Fruit fly (Drosophila melanogaster) whole organism, embryonic: ENCODE data around the gene Hinfp.

Experiments used
- ATbp ChIP-seq: fragments of 200-800 bp; sonication (Bioruptor generic); optimal IDR thresholded peaks from 2 replicates; lab custom pipeline; 2017; ENCODE audit warnings: missing biosample characterization, mild to moderate bottlenecking, missing genetic modification characterization, missing genetic modification reagents
- CG10267 ChIP-seq: fragments of 200-800 bp; sonication (Bioruptor generic); optimal IDR thresholded peaks from 2 replicates; lab custom pipeline; 2018; ENCODE audit warnings: missing biosample characterization, mild to moderate bottlenecking, missing genetic modification characterization, moderate library complexity
- CG10321 ChIP-seq: fragments of 200-800 bp; sonication (Bioruptor generic); IDR thresholded peaks from 2 replicates; pipeline ENCODE4 v1.3.6; 2022; ENCODE audit warnings: missing biosample characterization, missing genetic modification characterization
- CG11398 ChIP-seq: fragments of 200-800 bp; sonication (Bioruptor generic); optimal IDR thresholded peaks from 2 replicates; lab custom pipeline; 2016; ENCODE audit warnings: missing biosample characterization, missing genetic modification characterization
- CG12219 ChIP-seq: fragments of 200-800 bp; sonication (Bioruptor generic); optimal IDR thresholded peaks from 3 replicates; lab custom pipeline; 2018; ENCODE audit warnings: missing biosample characterization, mild to moderate bottlenecking, missing genetic modification characterization
- CG12769 ChIP-seq: fragments of 200-800 bp; sonication (Bioruptor generic); optimal IDR thresholded peaks from 2 replicates; lab custom pipeline; 2019; ENCODE audit warnings: missing biosample characterization, mild to moderate bottlenecking, missing genetic modification characterization, moderate library complexity
- CG13775 ChIP-seq: fragments of 200-800 bp; sonication (Bioruptor generic); optimal IDR thresholded peaks from 3 replicates; lab custom pipeline; 2017; ENCODE audit warnings: missing biosample characterization, mild to moderate bottlenecking, missing genetic modification characterization
- CG17328 ChIP-seq: fragments of 200-800 bp; sonication (Bioruptor generic); IDR thresholded peaks from 2 replicates; pipeline ENCODE4 v1.3.6; 2022; ENCODE audit warnings: missing biosample characterization, missing genetic modification characterization
- CG17359 ChIP-seq: fragments of 200-800 bp; sonication (Bioruptor generic); optimal IDR thresholded peaks from 3 replicates; lab custom pipeline; 2018; ENCODE audit warnings: missing biosample characterization, mild to moderate bottlenecking, missing genetic modification characterization, moderate library complexity
- CG1832 ChIP-seq: fragments of 200-800 bp; sonication (Bioruptor generic); optimal IDR thresholded peaks from 2 replicates; lab custom pipeline; 2017; ENCODE audit warnings: missing biosample characterization, mild to moderate bottlenecking, missing genetic modification characterization, inconsistent platforms
- CG18764 ChIP-seq: fragments of 200-800 bp; sonication (Bioruptor generic); optimal IDR thresholded peaks from 3 replicates; lab custom pipeline; 2016; ENCODE audit warnings: missing biosample characterization, missing genetic modification characterization
- CG2120 ChIP-seq: fragments of 200-800 bp; sonication (Bioruptor generic); optimal IDR thresholded peaks from 3 replicates; lab custom pipeline; 2016; ENCODE audit warnings: missing biosample characterization, missing genetic modification characterization
- CG3163 ChIP-seq: fragments of 200-800 bp; sonication (Bioruptor generic); optimal IDR thresholded peaks from 3 replicates; lab custom pipeline; 2016; ENCODE audit warnings: missing biosample characterization, missing genetic modification characterization
- CG4404 ChIP-seq: fragments of 200-800 bp; sonication (Bioruptor generic); IDR thresholded peaks from 2 replicates; pipeline ENCODE4 v1.3.6; 2022; ENCODE audit warnings: missing biosample characterization, missing genetic modification characterization
- CG4707 ChIP-seq: fragments of 200-800 bp; sonication (Bioruptor generic); optimal IDR thresholded peaks from 2 replicates; lab custom pipeline; 2018; ENCODE audit warnings: missing biosample characterization, mild to moderate bottlenecking, missing genetic modification characterization, moderate library complexity
- CG6683 ChIP-seq: fragments of 200-800 bp; sonication (Bioruptor generic); optimal IDR thresholded peaks from 2 replicates; lab custom pipeline; 2017; ENCODE audit warnings: missing biosample characterization, mild to moderate bottlenecking, missing genetic modification characterization, missing genetic modification reagents
- CG6765 ChIP-seq: fragments of 200-800 bp; sonication (Bioruptor generic); optimal IDR thresholded peaks from 3 replicates; lab custom pipeline; 2017; ENCODE audit warnings: missing biosample characterization, mild to moderate bottlenecking, missing genetic modification characterization
- CG7745 ChIP-seq: fragments of 200-800 bp; sonication (Bioruptor generic); optimal IDR thresholded peaks from 2 replicates; lab custom pipeline; 2018; ENCODE audit warnings: missing biosample characterization, mild to moderate bottlenecking, missing genetic modification characterization, moderate library complexity
- CG7928 ChIP-seq: fragments of 200-800 bp; sonication (Bioruptor generic); optimal IDR thresholded peaks from 2 replicates; lab custom pipeline; 2017; ENCODE audit warnings: missing biosample characterization, mild to moderate bottlenecking, missing genetic modification characterization
- CG8924 ChIP-seq: fragments of 200-800 bp; optimal IDR thresholded peaks from 3 replicates; lab custom pipeline; 2019; ENCODE audit warnings: missing biosample characterization, mild to moderate bottlenecking, missing genetic modification characterization, moderate library complexity
- CG9727 ChIP-seq: fragments of 200-800 bp; sonication (Bioruptor generic); optimal IDR thresholded peaks from 3 replicates; lab custom pipeline; 2017; ENCODE audit warnings: missing biosample characterization, mild to moderate bottlenecking, missing genetic modification characterization
- CG9876 ChIP-seq: fragments of 200-800 bp; sonication (Bioruptor generic); optimal IDR thresholded peaks from 2 replicates; lab custom pipeline; 2016; ENCODE audit warnings: missing biosample characterization, missing genetic modification characterization
- D ChIP-seq, 2 experiments: fragments of 200-800 bp in 1 of 2; fragments of >200 bp in 1 of 2; sonication (Bioruptor generic) in 1 of 2; optimal IDR thresholded peaks; 2 replicates in 1 of 2; 3 replicates in 1 of 2; lab custom pipeline; 2017; ENCODE audit warnings: mild to moderate bottlenecking in 1 of 2, missing biosample characterization in 1 of 2, missing genetic modification characterization in 1 of 2, missing genetic modification reagents in 1 of 2
- Deaf1 ChIP-seq: fragments of 200-800 bp; optimal IDR thresholded peaks from 3 replicates; lab custom pipeline; 2019; ENCODE audit warnings: missing biosample characterization, mild to moderate bottlenecking, missing genetic modification characterization, moderate library complexity
- ERR ChIP-seq: fragments of 200-800 bp; sonication (Bioruptor generic); optimal IDR thresholded peaks from 2 replicates; lab custom pipeline; 2016; ENCODE audit warnings: missing biosample characterization, missing genetic modification characterization
- Ets65A ChIP-seq: fragments of 200-800 bp; sonication (Bioruptor generic); peaks from one replicate; lab custom pipeline; 2016; ENCODE audit warnings: missing biosample characterization, missing genetic modification characterization
- Hey ChIP-seq: fragments of 200-800 bp; sonication (Bioruptor generic); optimal IDR thresholded peaks from 3 replicates; lab custom pipeline; 2018; ENCODE audit warnings: missing biosample characterization, mild to moderate bottlenecking, missing genetic modification characterization
- Max ChIP-seq: fragments of 200-800 bp; sonication (Bioruptor generic); optimal IDR thresholded peaks from 2 replicates; lab custom pipeline; 2016; ENCODE audit warnings: missing biosample characterization, mild to moderate bottlenecking, missing genetic modification characterization
- Myb ChIP-seq: fragments of 200-800 bp; sonication (Bioruptor generic); optimal IDR thresholded peaks from 2 replicates; lab custom pipeline; 2016; ENCODE audit warnings: missing biosample characterization, missing genetic modification characterization
- Nf-YB ChIP-seq: fragments of 200-800 bp; sonication (Bioruptor generic); optimal IDR thresholded peaks from 3 replicates; lab custom pipeline; 2019; ENCODE audit warnings: missing biosample characterization, mild to moderate bottlenecking, missing genetic modification characterization, moderate library complexity
- Nf-YC ChIP-seq: fragments of 200-800 bp; optimal IDR thresholded peaks from 3 replicates; lab custom pipeline; 2019; ENCODE audit warnings: missing biosample characterization, mild to moderate bottlenecking, missing genetic modification characterization, moderate library complexity
- Oli ChIP-seq: fragments of 200-800 bp; sonication (Bioruptor generic); optimal IDR thresholded peaks from 2 replicates; lab custom pipeline; 2018; ENCODE audit warnings: missing biosample characterization, mild to moderate bottlenecking, missing genetic modification characterization, moderate library complexity
- Taf1 ChIP-seq: fragments of 200-800 bp; sonication (Bioruptor generic); IDR thresholded peaks from 2 replicates; pipeline ENCODE4 v1.3.6; 2022; ENCODE audit warnings: missing biosample characterization, missing genetic modification characterization
- abd-A ChIP-seq: fragments of 200-800 bp; sonication (Bioruptor generic); optimal IDR thresholded peaks from 3 replicates; lab custom pipeline; 2019; ENCODE audit warnings: missing biosample characterization, mild to moderate bottlenecking, missing genetic modification characterization, moderate library complexity
- br ChIP-seq: fragments of >200 bp; optimal IDR thresholded peaks from 2 replicates; lab custom pipeline; 2017
- bsh ChIP-seq, 2 experiments: fragments of 200-800 bp; sonication (Bioruptor generic); optimal IDR thresholded peaks; 2 replicates each; lab custom pipeline; 2017 to 2018; ENCODE audit warnings: mild to moderate bottlenecking in 2 of 2, missing biosample characterization in 2 of 2, missing genetic modification characterization in 2 of 2, moderate library complexity in 1 of 2
- caup ChIP-seq: fragments of 200-800 bp; sonication (Bioruptor generic); optimal IDR thresholded peaks from 3 replicates; lab custom pipeline; 2017; ENCODE audit warnings: missing biosample characterization, mild to moderate bottlenecking, missing genetic modification characterization, moderate library complexity; ENCODE audit not compliant: severe bottlenecking
- croc ChIP-seq: fragments of 200-800 bp; sonication (Bioruptor generic); conservative IDR thresholded peaks from 3 replicates; pipeline ENCODE4 v1.3.6; 2022; ENCODE audit warnings: missing biosample characterization, missing genetic modification characterization
- crol ChIP-seq: fragments of 200-800 bp; sonication (Bioruptor generic); IDR thresholded peaks from 2 replicates; pipeline ENCODE4 v1.3.6; 2022; ENCODE audit warnings: missing biosample characterization, missing genetic modification characterization
- ewg ChIP-seq: fragments of 200-800 bp; sonication (Bioruptor generic); optimal IDR thresholded peaks from 3 replicates; lab custom pipeline; 2017; ENCODE audit warnings: mild to moderate bottlenecking, missing biosample characterization, missing genetic modification reagents, missing genetic modification characterization
- gfzf ChIP-seq: fragments of 200-800 bp; sonication (Bioruptor generic); optimal IDR thresholded peaks from 2 replicates; lab custom pipeline; 2016; ENCODE audit warnings: missing biosample characterization, mild to moderate bottlenecking, missing genetic modification characterization, moderate library complexity
- gsb-n ChIP-seq: fragments of 200-800 bp; sonication (Bioruptor generic); optimal IDR thresholded peaks from 3 replicates; lab custom pipeline; 2018; ENCODE audit warnings: missing biosample characterization, mild to moderate bottlenecking, missing genetic modification characterization
- gt ChIP-seq: fragments of 200-800 bp; sonication (Bioruptor generic); IDR thresholded peaks from 2 replicates; pipeline ENCODE4 v1.3.6; 2022; ENCODE audit warnings: missing biosample characterization, missing genetic modification characterization
- kah ChIP-seq: fragments of 200-800 bp; sonication (Bioruptor generic); optimal IDR thresholded peaks from 2 replicates; lab custom pipeline; 2018; ENCODE audit warnings: missing biosample characterization, mild to moderate bottlenecking, missing genetic modification characterization
- lola ChIP-seq, 3 experiments: fragments of >200 bp in 2 of 3; fragments of 200-800 bp in 1 of 3; sonication (Bioruptor generic) in 1 of 3; optimal IDR thresholded peaks; 2 replicates each; lab custom pipeline; 2017 to 2019; ENCODE audit warnings: missing biosample characterization in 3 of 3, missing genetic modification characterization in 3 of 3, mild to moderate bottlenecking in 1 of 3, moderate library complexity in 1 of 3
- nerfin-1 ChIP-seq: fragments of 200-800 bp; sonication (Bioruptor generic); optimal IDR thresholded peaks from 3 replicates; lab custom pipeline; 2019; ENCODE audit warnings: missing biosample characterization, mild to moderate bottlenecking, missing genetic modification characterization, moderate library complexity
- pho ChIP-seq: fragments of 200-800 bp; sonication (Bioruptor generic); optimal IDR thresholded peaks from 2 replicates; lab custom pipeline; 2016; ENCODE audit warnings: missing biosample characterization, missing genetic modification characterization
- run ChIP-seq: fragments of 200-800 bp; sonication (Bioruptor generic); optimal IDR thresholded peaks from 3 replicates; lab custom pipeline; 2018; ENCODE audit warnings: missing biosample characterization, mild to moderate bottlenecking, missing genetic modification characterization
- so ChIP-seq: fragments of 200-800 bp; sonication (Bioruptor generic); IDR thresholded peaks from 3 replicates; pipeline ENCODE4 v1.3.6; 2022; ENCODE audit warnings: missing biosample characterization, missing genetic modification characterization
- usp ChIP-seq: fragments of >200 bp; optimal IDR thresholded peaks from 2 replicates; lab custom pipeline; 2017; ENCODE audit warnings: missing biosample characterization, missing genetic modification characterization
- zen ChIP-seq: fragments of 200-800 bp; sonication (Bioruptor generic); optimal IDR thresholded peaks from 3 replicates; lab custom pipeline; 2018; ENCODE audit warnings: missing biosample characterization, mild to moderate bottlenecking, missing genetic modification characterization, moderate library complexity

Hinfp gene

dm6 chrX:588941-589340 lies 36.4 kb upstream of the Hinfp start:
- TF ChIP-seq CG10267 (tag; lab: Kevin White, UChicago): no peak
- TF ChIP-seq Hey (tag; lab: Kevin White, UChicago): no peak
- TF ChIP-seq CG8924: no peak
- no peak for TF ChIP-seq croc (GFP tag; lab: Robert Waterston, UW)
- no peak for TF ChIP-seq Ets65A (GFP tag; lab: Kevin White, UChicago)
- no peak for TF ChIP-seq caup (GFP tag; lab: Kevin White, UChicago)
- no peak for TF ChIP-seq lola (GFP tag; optimal IDR thresholded peaks at IDR 0.05; lab: Kevin White, UChicago)
- TF ChIP-seq bsh (GFP tag; optimal IDR thresholded peaks at IDR 0.05; lab: Kevin White, UChicago): no peak
- no peak for TF ChIP-seq CG17328
- no peak for TF ChIP-seq so
- no peak for TF ChIP-seq usp (GFP tag; lab: Kevin White, UChicago)
- peak; percentile 25 for TF ChIP-seq abd-A (tag; lab: Kevin White, UChicago)
- TF ChIP-seq CG6683: no peak
- TF ChIP-seq gt (GFP tag; lab: Robert Waterston, UW): no peak
- no peak for TF ChIP-seq pho (GFP tag; lab: Kevin White, UChicago)
- no peak for TF ChIP-seq CG2120
- no peak for TF ChIP-seq CG7928 (GFP tag; lab: Kevin White, UChicago)
- TF ChIP-seq CG9727: no peak
- TF ChIP-seq Taf1 (GFP tag; lab: Robert Waterston, UW): no peak
- TF ChIP-seq br (lab: Kevin White, UChicago): no peak
- TF ChIP-seq zen: no peak
- TF ChIP-seq CG1832 (GFP tag; lab: Kevin White, UChicago): peak; percentile 74
- TF ChIP-seq kah (GFP tag; lab: Kevin White, UChicago): no peak
- peak; percentile 85 for TF ChIP-seq CG10321
- no peak for TF ChIP-seq CG11398 (GFP tag; lab: Kevin White, UChicago)
- no peak for TF ChIP-seq D (optimal IDR thresholded peaks at IDR 0.05; lab: Kevin White, UChicago)
- TF ChIP-seq D (GFP tag; optimal IDR thresholded peaks at IDR 0.05; lab: Kevin White, UChicago): no peak
- no peak for TF ChIP-seq nerfin-1 (tag; lab: Kevin White, UChicago)
- no peak for TF ChIP-seq Max
- no peak for TF ChIP-seq CG6765 (GFP tag; lab: Kevin White, UChicago)
- TF ChIP-seq CG12769 (tag; lab: Kevin White, UChicago): no peak
- no peak for TF ChIP-seq run
- TF ChIP-seq Nf-YB (GFP tag; lab: Kevin White, UChicago): peak; percentile 98
- no peak for TF ChIP-seq CG17359 (tag; lab: Kevin White, UChicago)
- TF ChIP-seq CG18764 (GFP tag; lab: Kevin White, UChicago): no peak
- TF ChIP-seq ERR (GFP tag; lab: Kevin White, UChicago): no peak
- TF ChIP-seq Nf-YC (tag; lab: Kevin White, UChicago): peak; percentile 98
- TF ChIP-seq CG7745 (tag; lab: Kevin White, UChicago): no peak
- TF ChIP-seq CG9876 (GFP tag; lab: Kevin White, UChicago): no peak
- TF ChIP-seq gsb-n (tag; lab: Kevin White, UChicago): no peak
- TF ChIP-seq Deaf1 (tag; lab: Kevin White, UChicago): peak; percentile 24
- no peak for TF ChIP-seq CG12219 (GFP tag; lab: Kevin White, UChicago)
- TF ChIP-seq ATbp (GFP tag; lab: Kevin White, UChicago): no peak
- TF ChIP-seq CG3163 (GFP tag; lab: Kevin White, UChicago): no peak
- no peak for TF ChIP-seq CG4404 (GFP tag; lab: Robert Waterston, UW)
- TF ChIP-seq gfzf (GFP tag; lab: Kevin White, UChicago): no peak
- TF ChIP-seq Oli: no peak
- TF ChIP-seq ewg (GFP tag; lab: Kevin White, UChicago): peak; percentile 90
- TF ChIP-seq Myb (GFP tag; lab: Kevin White, UChicago): no peak
- TF ChIP-seq CG13775: no peak
- peak; percentile 36; the same call in 1 of the 2 replicates for TF ChIP-seq crol (GFP tag; lab: Robert Waterston, UW)
- TF ChIP-seq CG4707 (GFP tag; lab: Kevin White, UChicago): no peak
